Worm (Caenorhabditis elegans) whole organism, young adult: ENCODE data around the gene str-168.

Source experiments
- B0261.1 ChIP-seq: sonication (generic microtip); optimal IDR thresholded peaks from 2 replicates; lab custom pipeline; 2016; ENCODE audit warnings: mild to moderate bottlenecking, missing genetic modification characterization, moderate library complexity, missing compliant biosample characterization
- ceh-58 ChIP-seq: fragments of 200-800 bp; sonication (Bioruptor generic); IDR thresholded peaks from 2 replicates; pipeline ENCODE4 v1.3.6; 2022; ENCODE audit warnings: missing genetic modification characterization, missing compliant biosample characterization
- dpl-1 ChIP-seq: fragments of 150-350 bp; optimal IDR thresholded peaks from 2 replicates; lab custom pipeline; 2014; ENCODE audit warnings: missing biosample characterization, missing genetic modification reagents, missing genetic modification characterization
- fkh-3 ChIP-seq: sonication (generic microtip); optimal IDR thresholded peaks from 2 replicates; lab custom pipeline; 2016; ENCODE audit warnings: mild to moderate bottlenecking, missing genetic modification characterization, missing compliant biosample characterization
- snpc-4 ChIP-seq, 5 experiments: fragments of 150-350 bp in 1 of 5; sonication (generic microtip) in 4 of 5; optimal IDR thresholded peaks; 2 replicates each; lab custom pipeline; 2014 to 2018; ENCODE audit warnings: missing genetic modification characterization in 5 of 5, missing biosample characterization in 3 of 5, antibody characterized with exemption in 2 of 5, mild to moderate bottlenecking in 2 of 5, missing compliant biosample characterization in 2 of 5, missing genotype in 2 of 5, moderate library complexity in 2 of 5, missing genetic modification reagents in 1 of 5
- ztf-18 ChIP-seq: sonication (generic microtip); optimal IDR thresholded peaks from 2 replicates; lab custom pipeline; 2016; ENCODE audit warnings: missing genotype, mild to moderate bottlenecking, missing genetic modification characterization, missing compliant biosample characterization

- TF ChIP-seq ztf-18 (tag; lab: Kevin White, UChicago) (no peak), fkh-3 (tag; lab: Kevin White, UChicago) (no peak), ceh-58 (GFP tag; lab: Robert Waterston, UW) (no peak), B0261.1 (no peak), dpl-1 (GFP tag; lab: Kevin White, UChicago) (no peak), snpc-4 (GFP tag; optimal IDR thresholded peaks at IDR 0.05; lab: Kevin White, UChicago) (no peak), snpc-4 (tag; optimal IDR thresholded peaks at IDR 0.05; lab: Kevin White, UChicago) (no peak)
These were observed 21.0 kb upstream of the str-168 start, which contains the start of gene str-158 for ce11 chrIV:4917774-4918173.
